Worm (Caenorhabditis elegans): Measurements from ENCODE around the gene acr-7.

The acr-7 gene

ce11 chrII:7809358-7809914, 40.2 kb downstream of the acr-7 start:
- TF ChIP-seq hsf-1 (GFP tag; IDR thresholded peaks at IDR 0.05), result no peak
- no peak for TF ChIP-seq egl-44 (GFP tag; IDR thresholded peaks at IDR 0.05)
- TF ChIP-seq ceh-100 (GFP tag; IDR thresholded peaks at IDR 0.05), result no peak

ce11 chrII:7808950-7809349, 40.6 kb downstream of the acr-7 start:
- TF ChIP-seq cebp-1 (GFP tag; IDR thresholded peaks at IDR 0.05), result no peak
- TF ChIP-seq cebp-1 (tag; optimal IDR thresholded peaks at IDR 0.05), result peak; percentile 58
- TF ChIP-seq attf-5 (GFP tag; optimal IDR thresholded peaks at IDR 0.05), result peak; percentile 1
- TF ChIP-seq C06A6.2 (GFP tag; conservative IDR thresholded peaks at IDR 0.05), result no peak
- TF ChIP-seq tbp1 (GFP tag; optimal IDR thresholded peaks at IDR 0.05), result peak; percentile 5
- TF ChIP-seq ets-4 (GFP tag; optimal IDR thresholded peaks at IDR 0.05), result peak; percentile 69
- TF ChIP-seq B0336.3 (GFP tag; IDR thresholded peaks at IDR 0.05), result peak; percentile 59; the same call in 1 of the 2 replicates
- TF ChIP-seq madf-10 (tag; optimal IDR thresholded peaks at IDR 0.05), result peak; percentile 3
- TF ChIP-seq let-607 (tag; optimal IDR thresholded peaks at IDR 0.05), result peak; percentile 59 to 61
- TF ChIP-seq hmg-1.2 (GFP tag; IDR thresholded peaks at IDR 0.05), result peak; percentile 87
- TF ChIP-seq C17E4.6 (GFP tag; IDR thresholded peaks at IDR 0.05), result no peak
- no peak for TF ChIP-seq ztf-26 (tag; optimal IDR thresholded peaks at IDR 0.05)
- TF ChIP-seq nhr-80 (tag; optimal IDR thresholded peaks at IDR 0.05), result peak; percentile 99
- TF ChIP-seq lin-40 (tag; optimal IDR thresholded peaks at IDR 0.05), result peak; percentile 12
- TF ChIP-seq ztf-22 (GFP tag; optimal IDR thresholded peaks at IDR 0.05), result peak; percentile 41
- peak; percentile 37 for TF ChIP-seq pha-4 (tag; optimal IDR thresholded peaks at IDR 0.05)

- TF ChIP-seq C06A6.2 (GFP tag; conservative IDR thresholded peaks at IDR 0.05), result no peak
- TF ChIP-seq F33H1.4 (GFP tag; IDR thresholded peaks at IDR 0.05), result no peak
- no peak for TF ChIP-seq ztf-6 (GFP tag; IDR thresholded peaks at IDR 0.05)
- no peak for TF ChIP-seq lag-1 (GFP tag; IDR thresholded peaks at IDR 0.05)
- TF ChIP-seq Y56A3A.18 (GFP tag; IDR thresholded peaks at IDR 0.05), result no peak
- no peak for TF ChIP-seq fkh-3 (tag; optimal IDR thresholded peaks at IDR 0.05)
- no peak for TF ChIP-seq snpc-3.4 (tag; optimal IDR thresholded peaks at IDR 0.05)
- no peak for TF ChIP-seq sea-2 (GFP tag; IDR thresholded peaks at IDR 0.05)
- TF ChIP-seq hlh-26 (GFP tag; conservative IDR thresholded peaks at IDR 0.05), result no peak
- no peak for TF ChIP-seq T26A5.8 (tag; optimal IDR thresholded peaks at IDR 0.05)
- TF ChIP-seq cebp-1 (GFP tag; IDR thresholded peaks at IDR 0.05), result no peak
- no peak for TF ChIP-seq cebp-1 (tag; optimal IDR thresholded peaks at IDR 0.05)
- TF ChIP-seq attf-6 (GFP tag; IDR thresholded peaks at IDR 0.05), result no peak
- TF ChIP-seq let-526 (GFP tag; IDR thresholded peaks at IDR 0.05), result no peak
- no peak for TF ChIP-seq ztf-22 (GFP tag; optimal IDR thresholded peaks at IDR 0.05)
Measured at ce11 chrII:7808153-7808552, 41.4 kb downstream of the acr-7 start.

ce11 chrII:7806872-7807271, 42.7 kb downstream of the acr-7 start:
- TF ChIP-seq lsl-1 (GFP tag; optimal IDR thresholded peaks at IDR 0.05) (no peak), efl-1 (GFP tag; optimal IDR thresholded peaks at IDR 0.05) (peak; percentile 77)

ce11 chrII:7806054-7806453, 43.5 kb downstream of the acr-7 start:
- TF ChIP-seq nhr-80 (tag; optimal IDR thresholded peaks at IDR 0.05), result no peak
- TF ChIP-seq die-1 (tag; optimal IDR thresholded peaks at IDR 0.05), result no peak
- TF ChIP-seq cebp-1 (GFP tag; IDR thresholded peaks at IDR 0.05), result no peak
- TF ChIP-seq cebp-1 (tag; optimal IDR thresholded peaks at IDR 0.05), result no peak
- no peak for TF ChIP-seq Y95B8A.8 (GFP tag; IDR thresholded peaks at IDR 0.05)
- TF ChIP-seq repo-1 (tag; optimal IDR thresholded peaks at IDR 0.05), result no peak
- no peak for TF ChIP-seq cebp-2 (GFP tag; IDR thresholded peaks at IDR 0.05)
- TF ChIP-seq ceh-27 (GFP tag; optimal IDR thresholded peaks at IDR 0.05), result no peak
- no peak for TF ChIP-seq tbx-9 (tag; optimal IDR thresholded peaks at IDR 0.05; ENCODE audit: borderline replicate concordance)

Data from whole organism, young adult.